Fruit fly (Drosophila melanogaster): ENCODE results near the gene OdsH.

Gene OdsH

dm6 chrX:17856458-17857277 lies 65.9 kb downstream of the OdsH start, which contains the start of gene Srx (continued):
- TF ChIP-seq crp (GFP tag; optimal IDR thresholded peaks at IDR 0.05) (peak in 1 of 2 experiments; percentile 75), CG30431 (GFP tag; optimal IDR thresholded peaks at IDR 0.05) (no peak), CG12071 (GFP tag; optimal IDR thresholded peaks at IDR 0.05) (no peak), CG17912 (GFP tag; optimal IDR thresholded peaks at IDR 0.05) (no peak), D19B (GFP tag; optimal IDR thresholded peaks at IDR 0.05) (no peak), CTCF (GFP tag; optimal IDR thresholded peaks at IDR 0.05) (no peak), abd-A (tag; optimal IDR thresholded peaks at IDR 0.05) (no peak), CG6813 (GFP tag; optimal IDR thresholded peaks at IDR 0.05) (no peak), chinmo (GFP tag; IDR thresholded peaks at IDR 0.05; ENCODE audit: partially characterized antibody) (0 out of 4 replicates have a peak, but pooled peaks have one; percentile 65), CG8944 (GFP tag; optimal IDR thresholded peaks at IDR 0.05) (no peak), Hand (GFP tag; optimal IDR thresholded peaks at IDR 0.05) (no peak)

- no peak for TF ChIP-seq CG13775 (GFP tag; optimal IDR thresholded peaks at IDR 0.05)
- no peak for TF ChIP-seq Usf (GFP tag; optimal IDR thresholded peaks at IDR 0.05)
- TF ChIP-seq Dbx (GFP tag; IDR thresholded peaks at IDR 0.05), result no peak
- no peak for TF ChIP-seq scrt (GFP tag; optimal IDR thresholded peaks at IDR 0.05)
- no peak for TF ChIP-seq CG1529 (GFP tag; optimal IDR thresholded peaks at IDR 0.05)
- TF ChIP-seq Sin3A (optimal IDR thresholded peaks at IDR 0.05), result no peak
- no peak for TF ChIP-seq CG14860 (GFP tag; IDR thresholded peaks at IDR 0.05; ENCODE audit: partially characterized antibody)
- TF ChIP-seq CG10267 (tag; optimal IDR thresholded peaks at IDR 0.05), result peak; percentile 55
- no peak for TF ChIP-seq disco-r (GFP tag; optimal IDR thresholded peaks at IDR 0.05)
- no peak for TF ChIP-seq Sry-β (GFP tag; optimal IDR thresholded peaks at IDR 0.05)
- no peak for TF ChIP-seq eyg (GFP tag; optimal IDR thresholded peaks at IDR 0.05)
- 0 out of 2 replicates have a peak, but pooled peaks have one; percentile 17 for TF ChIP-seq bowl (GFP tag; IDR thresholded peaks at IDR 0.05)
- TF ChIP-seq CG8359 (GFP tag; optimal IDR thresholded peaks at IDR 0.05; ENCODE audit: borderline replicate concordance), result no peak
- no peak for TF ChIP-seq toy (GFP tag; IDR thresholded peaks at IDR 0.05)
- peak; percentile 46 for TF ChIP-seq MBD-R2 (GFP tag; IDR thresholded peaks at IDR 0.05)
- no peak for TF ChIP-seq Aef1 (GFP tag; IDR thresholded peaks at IDR 0.05)
- no peak for TF ChIP-seq Sox102F (GFP tag; optimal IDR thresholded peaks at IDR 0.05)
- no peak for TF ChIP-seq CG2678 (tag; optimal IDR thresholded peaks at IDR 0.05)
- no peak for TF ChIP-seq CG10959 (GFP tag; IDR thresholded peaks at IDR 0.05)
- TF ChIP-seq dan (GFP tag; IDR thresholded peaks at IDR 0.05), result no peak
- no peak for TF ChIP-seq Max (GFP tag; optimal IDR thresholded peaks at IDR 0.05)
- no peak for TF ChIP-seq CG34224 (GFP tag; IDR thresholded peaks at IDR 0.05; ENCODE audit: partially characterized antibody)
- TF ChIP-seq stwl (tag; optimal IDR thresholded peaks at IDR 0.05), result peak; percentile 48
- TF ChIP-seq Med (GFP tag), result peak; percentile 57
- TF ChIP-seq CG17359 (tag; optimal IDR thresholded peaks at IDR 0.05), result no peak
These were observed 67.0 kb downstream of the OdsH start for dm6 chrX:17857809-17858208.

dm6 chrX:17860711-17861110 lies 69.9 kb downstream of the OdsH start, which contains the start of the genes Arp8 and CG6769:
Gene Arp8, minus strand, starts transcription at chrX:17860800.
Gene CG6769, plus strand, starts transcription at chrX:17861002.
- TF ChIP-seq Ets97D (GFP tag; optimal IDR thresholded peaks at IDR 0.05) (peak; percentile 15), CG17912 (GFP tag; optimal IDR thresholded peaks at IDR 0.05) (no peak), Sox100B (GFP tag; optimal IDR thresholded peaks at IDR 0.05) (no peak), CG14710 (tag; optimal IDR thresholded peaks at IDR 0.05) (peak; percentile 61), bigmax (GFP tag; optimal IDR thresholded peaks at IDR 0.05) (no peak), Pdp1 (GFP tag; optimal IDR thresholded peaks at IDR 0.05) (peak in 1 of 2 experiments; percentile 26), gem (tag; optimal IDR thresholded peaks at IDR 0.05) (peak; percentile 40), hbn (GFP tag; IDR thresholded peaks at IDR 0.05; ENCODE audit: partially characterized antibody) (no peak), CG8924 (tag; optimal IDR thresholded peaks at IDR 0.05) (peak; percentile 47), unc-4 (GFP tag; IDR thresholded peaks at IDR 0.05; ENCODE audit: partially characterized antibody) (0 out of 2 replicates have a peak, but pooled peaks have one; percentile 18), CG13775 (GFP tag; optimal IDR thresholded peaks at IDR 0.05) (peak; percentile 36), br (optimal IDR thresholded peaks at IDR 0.05) (no peak), CG9797 (GFP tag; optimal IDR thresholded peaks at IDR 0.05) (peak; percentile 80), tio (GFP tag; optimal IDR thresholded peaks at IDR 0.05) (no peak), ftz-f1 (GFP tag; optimal IDR thresholded peaks at IDR 0.05) (no peak)
